Worm (Caenorhabditis elegans) whole organism, L1 larva: Measurements from ENCODE around the gene F58H1.5.
A peak's percentile ranks its signal among the peaks of the same experiment; 100 is the strongest.

ENCODE experiments used
- C34B4.2 ChIP-seq: sonication (generic microtip); optimal IDR thresholded peaks from 2 replicates; lab custom pipeline; 2017; ENCODE audit warnings: mild to moderate bottlenecking, missing genetic modification characterization, missing compliant biosample characterization
- F16B12.6 ChIP-seq: fragments of 150-350 bp; optimal IDR thresholded peaks from 2 replicates; lab custom pipeline; 2014; ENCODE audit warnings: missing biosample characterization, missing genetic modification characterization
- blmp-1 ChIP-seq: fragments of 150-350 bp; optimal IDR thresholded peaks from 2 replicates; lab custom pipeline; 2014; ENCODE audit warnings: missing biosample characterization, missing genetic modification characterization
- ceh-88 ChIP-seq: fragments of 200-800 bp; sonication (Bioruptor generic); IDR thresholded peaks from 2 replicates; pipeline ENCODE4 v1.3.6; 2022; ENCODE audit warnings: missing genetic modification characterization, missing compliant biosample characterization
- ces-1 ChIP-seq: fragments of 150-350 bp; optimal IDR thresholded peaks from 2 replicates; lab custom pipeline; 2014; ENCODE audit warnings: missing biosample characterization, missing genetic modification reagents, missing genetic modification characterization
- dpl-1 ChIP-seq, 3 experiments: fragments of 150-350 bp in 2 of 3; sonication (generic microtip) in 1 of 3; optimal IDR thresholded peaks; 2 replicates each; lab custom pipeline; 2014 to 2017; ENCODE audit warnings: missing biosample characterization in 3 of 3, missing genetic modification characterization in 3 of 3, missing genetic modification reagents in 3 of 3
- efl-1 ChIP-seq, 4 experiments: fragments of 150-350 bp; optimal IDR thresholded peaks in 3 of 4; peaks in 1 of 4; 1 replicate in 1 of 4; 2 replicates in 3 of 4; lab custom pipeline; 2014; ENCODE audit warnings: missing biosample characterization in 2 of 4, missing genetic modification characterization in 2 of 4, missing genetic modification reagents in 2 of 4
- egl-13 ChIP-seq: sonication (generic microtip); optimal IDR thresholded peaks from 2 replicates; lab custom pipeline; 2016; ENCODE audit warnings: missing genotype, missing genetic modification reagents, missing genetic modification characterization, missing compliant biosample characterization
- egl-27 ChIP-seq, 2 experiments: fragments of 150-350 bp in 1 of 2; sonication (generic microtip); optimal IDR thresholded peaks; 3 replicates each; lab custom pipeline; 2017 to 2018; ENCODE audit warnings: missing biosample characterization in 2 of 2, missing genetic modification characterization in 2 of 2, missing genetic modification reagents in 2 of 2
- elt-3 ChIP-seq, 6 experiments: fragments of 150-350 bp in 1 of 6; sonication (generic microtip); optimal IDR thresholded peaks; 2 replicates each; lab custom pipeline; 2017 to 2018; ENCODE audit warnings: missing biosample characterization in 6 of 6, missing genetic modification characterization in 6 of 6, inconsistent platforms in 1 of 6
- ets-5 ChIP-seq: fragments of 200-800 bp; sonication (Bioruptor generic); IDR thresholded peaks from 2 replicates; pipeline ENCODE4 v1.3.6; 2022; ENCODE audit warnings: missing genetic modification characterization, missing compliant biosample characterization
- fkh-4 ChIP-seq: sonication (generic microtip); optimal IDR thresholded peaks from 2 replicates; lab custom pipeline; 2016; ENCODE audit warnings: missing compliant biosample characterization, missing genetic modification characterization, borderline replicate concordance
- fkh-8 ChIP-seq: sonication (generic microtip); optimal IDR thresholded peaks from 2 replicates; lab custom pipeline; 2016; ENCODE audit warnings: mild to moderate bottlenecking, missing genetic modification characterization, missing compliant biosample characterization
- fos-1 ChIP-seq: fragments of 150-350 bp; optimal IDR thresholded peaks from 2 replicates; lab custom pipeline; 2014; ENCODE audit warnings: missing biosample characterization, missing genetic modification characterization
- grh-1 ChIP-seq: fragments of 200-800 bp; sonication (Bioruptor generic); IDR thresholded peaks from 2 replicates; pipeline ENCODE4 v1.3.6; 2022; ENCODE audit warnings: missing genetic modification reagents, missing genetic modification characterization, missing compliant biosample characterization
- hlh-17 ChIP-seq: fragments of 200-800 bp; sonication (Bioruptor generic); optimal IDR thresholded peaks from 2 replicates; lab custom pipeline; 2018; ENCODE audit warnings: missing genetic modification characterization, mild to moderate bottlenecking, missing compliant biosample characterization, moderate library complexity, borderline replicate concordance
- hpl-2 ChIP-seq: fragments of 150-350 bp; optimal IDR thresholded peaks from 2 replicates; lab custom pipeline; 2014; ENCODE audit warnings: missing biosample characterization, missing genetic modification reagents, missing genetic modification characterization
- jun-1 ChIP-seq: fragments of 150-350 bp; optimal IDR thresholded peaks from 2 replicates; lab custom pipeline; 2014; ENCODE audit warnings: missing biosample characterization, missing genetic modification reagents, missing genetic modification characterization
- lir-3 ChIP-seq: sonication (generic microtip); optimal IDR thresholded peaks from 2 replicates; lab custom pipeline; 2016; ENCODE audit warnings: mild to moderate bottlenecking, missing genetic modification characterization, moderate library complexity, missing compliant biosample characterization; ENCODE audit not compliant: poor library complexity
- mep-1 ChIP-seq: fragments of 150-350 bp; optimal IDR thresholded peaks from 2 replicates; lab custom pipeline; 2014; ENCODE audit warnings: missing biosample characterization, missing genetic modification characterization
- nhr-11 ChIP-seq: fragments of 150-350 bp; optimal IDR thresholded peaks from 2 replicates; lab custom pipeline; 2014; ENCODE audit warnings: missing biosample characterization, missing genetic modification characterization
- nhr-19 ChIP-seq: fragments of 200-800 bp; sonication (Bioruptor generic); conservative IDR thresholded peaks from 2 replicates; pipeline ENCODE4 v1.3.6; 2022; ENCODE audit warnings: missing genetic modification characterization, missing compliant biosample characterization
- nhr-20 ChIP-seq: sonication (generic microtip); optimal IDR thresholded peaks from 2 replicates; lab custom pipeline; 2016; ENCODE audit warnings: mild to moderate bottlenecking, missing genetic modification characterization, missing compliant biosample characterization
- nhr-237 ChIP-seq: fragments of 150-350 bp; optimal IDR thresholded peaks from 2 replicates; lab custom pipeline; 2014; ENCODE audit warnings: missing biosample characterization, missing genetic modification characterization
- nhr-28 ChIP-seq: fragments of 150-350 bp; optimal IDR thresholded peaks from 2 replicates; lab custom pipeline; 2014; ENCODE audit warnings: missing biosample characterization, missing genetic modification characterization
- nhr-47 ChIP-seq: sonication (generic microtip); optimal IDR thresholded peaks from 2 replicates; lab custom pipeline; 2016; ENCODE audit warnings: mild to moderate bottlenecking, missing genetic modification characterization, moderate library complexity, missing compliant biosample characterization
- nhr-71 ChIP-seq: sonication (generic microtip); optimal IDR thresholded peaks from 2 replicates; lab custom pipeline; 2016; ENCODE audit warnings: mild to moderate bottlenecking, missing genetic modification characterization, moderate library complexity, missing compliant biosample characterization
- nhr-76 ChIP-seq: sonication (generic microtip); optimal IDR thresholded peaks from 2 replicates; lab custom pipeline; 2017; ENCODE audit warnings: missing biosample characterization, missing genetic modification characterization
- nhr-84 ChIP-seq: sonication (generic microtip); optimal IDR thresholded peaks from 2 replicates; lab custom pipeline; 2017; ENCODE audit warnings: missing biosample characterization, missing genetic modification characterization
- nhr-90 ChIP-seq: sonication (generic microtip); optimal IDR thresholded peaks from 2 replicates; lab custom pipeline; 2016; ENCODE audit warnings: mild to moderate bottlenecking, missing genetic modification characterization, missing compliant biosample characterization; ENCODE audit not compliant: poor library complexity
- pag-3 ChIP-seq: sonication (generic microtip); optimal IDR thresholded peaks from 2 replicates; lab custom pipeline; 2017; ENCODE audit warnings: missing genetic modification characterization, mild to moderate bottlenecking, missing compliant biosample characterization, antibody characterized with exemption, borderline replicate concordance; ENCODE audit not compliant: insufficient read depth
- pqm-1 ChIP-seq: sonication (generic microtip); optimal IDR thresholded peaks from 3 replicates; lab custom pipeline; 2017; ENCODE audit warnings: missing biosample characterization, missing genetic modification characterization
- rnt-1 ChIP-seq: sonication (generic microtip); optimal IDR thresholded peaks from 2 replicates; lab custom pipeline; 2016; ENCODE audit warnings: mild to moderate bottlenecking, missing genetic modification characterization, moderate library complexity, missing compliant biosample characterization
- skn-1 ChIP-seq: fragments of 150-350 bp; optimal IDR thresholded peaks from 2 replicates; lab custom pipeline; 2014; ENCODE audit warnings: missing biosample characterization, missing genetic modification characterization
- snu-23 ChIP-seq: sonication (generic microtip); optimal IDR thresholded peaks from 2 replicates; lab custom pipeline; 2016; ENCODE audit warnings: missing genetic modification characterization, missing compliant biosample characterization
- sox-4 ChIP-seq: sonication (generic microtip); optimal IDR thresholded peaks from 2 replicates; lab custom pipeline; 2016; ENCODE audit warnings: missing genetic modification characterization, missing compliant biosample characterization
- sup-37 ChIP-seq: fragments of 200-800 bp; sonication (Bioruptor generic); optimal IDR thresholded peaks from 2 replicates; lab custom pipeline; 2018; ENCODE audit warnings: mild to moderate bottlenecking, missing genetic modification characterization, missing compliant biosample characterization
- tlp-1 ChIP-seq: fragments of 150-350 bp; optimal IDR thresholded peaks from 2 replicates; lab custom pipeline; 2014; ENCODE audit warnings: missing biosample characterization, missing genetic modification characterization
- unc-30 ChIP-seq: sonication (generic microtip); optimal IDR thresholded peaks from 2 replicates; lab custom pipeline; 2017; ENCODE audit warnings: missing biosample characterization, missing genetic modification characterization
- unc-62 ChIP-seq: fragments of 150-350 bp; optimal IDR thresholded peaks from 2 replicates; lab custom pipeline; 2014; ENCODE audit warnings: missing biosample characterization, missing genetic modification reagents, missing genetic modification characterization
- unc-86 ChIP-seq: sonication (generic microtip); optimal IDR thresholded peaks from 2 replicates; lab custom pipeline; 2016; ENCODE audit warnings: missing genetic modification characterization, missing compliant biosample characterization
- vab-15 ChIP-seq: sonication (generic microtip); optimal IDR thresholded peaks from 2 replicates; lab custom pipeline; 2017; ENCODE audit warnings: missing genotype, mild to moderate bottlenecking, missing genetic modification characterization, missing compliant biosample characterization
- zip-4 ChIP-seq: fragments of 200-800 bp; sonication (Bioruptor generic); optimal IDR thresholded peaks from 2 replicates; lab custom pipeline; 2018; ENCODE audit warnings: mild to moderate bottlenecking, missing genetic modification characterization, moderate library complexity, missing compliant biosample characterization
- ztf-11 ChIP-seq, 2 experiments: sonication (generic microtip); optimal IDR thresholded peaks; 2 replicates each; lab custom pipeline; 2016 to 2017; ENCODE audit warnings: missing genetic modification characterization in 2 of 2, missing biosample characterization in 1 of 2, missing compliant biosample characterization in 1 of 2
- ztf-4 ChIP-seq: fragments of 150-350 bp; optimal IDR thresholded peaks from 2 replicates; lab custom pipeline; 2014; ENCODE audit warnings: missing biosample characterization, missing genetic modification characterization

The F58H1.5 gene

ce11 chrV:11995862-11996261 lies 37.7 kb downstream of the F58H1.5 start, which contains the start of gene C52E4.12:
Gene C52E4.12, plus strand, starts transcription at chrV:11996162.
- TF ChIP-seq pqm-1 (no peak), unc-62 (GFP tag; lab: Kevin White, UChicago) (no peak), sox-4 (no peak), nhr-90 (no peak), fkh-4 (no peak), hpl-2 (no peak), C34B4.2 (tag; lab: Kevin White, UChicago) (no peak), hlh-17 (no peak), ces-1 (no peak), egl-13 (tag; lab: Kevin White, UChicago) (no peak), nhr-47 (tag; lab: Kevin White, UChicago) (no peak), dpl-1 (GFP tag; optimal IDR thresholded peaks at IDR 0.05; lab: Kevin White, UChicago) (no peak), nhr-237 (tag; lab: Kevin White, UChicago) (no peak), nhr-19 (no peak), skn-1 (tag; lab: Kevin White, UChicago) (no peak)

DNA sequence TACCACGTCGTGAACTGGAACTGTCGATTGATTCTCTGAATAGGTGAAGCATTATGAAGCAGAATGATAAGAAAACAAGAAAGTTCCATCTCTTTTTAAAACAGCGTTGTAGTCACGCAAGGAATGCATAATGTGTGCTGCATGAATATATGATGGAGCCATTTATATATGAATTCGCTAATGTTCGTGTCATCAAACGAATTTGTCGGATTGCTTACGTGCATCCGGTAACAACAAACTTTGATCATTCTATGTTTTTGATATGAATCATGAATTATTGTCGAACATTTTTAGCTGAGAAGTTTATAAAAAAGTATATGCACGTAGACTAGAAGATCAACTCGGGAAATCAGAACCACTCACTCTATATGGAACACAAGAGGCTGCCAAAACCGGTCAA lies 39.2 kb downstream of the F58H1.5 start:
- TF ChIP-seq rnt-1 (tag; lab: Kevin White, UChicago) (no peak), tlp-1 (tag; lab: Kevin White, UChicago) (no peak), nhr-20 (no peak), egl-13 (tag; lab: Kevin White, UChicago) (peak; percentile 50)
- TF ChIP-seq, all 84 proteins: peak for 1

DNA sequence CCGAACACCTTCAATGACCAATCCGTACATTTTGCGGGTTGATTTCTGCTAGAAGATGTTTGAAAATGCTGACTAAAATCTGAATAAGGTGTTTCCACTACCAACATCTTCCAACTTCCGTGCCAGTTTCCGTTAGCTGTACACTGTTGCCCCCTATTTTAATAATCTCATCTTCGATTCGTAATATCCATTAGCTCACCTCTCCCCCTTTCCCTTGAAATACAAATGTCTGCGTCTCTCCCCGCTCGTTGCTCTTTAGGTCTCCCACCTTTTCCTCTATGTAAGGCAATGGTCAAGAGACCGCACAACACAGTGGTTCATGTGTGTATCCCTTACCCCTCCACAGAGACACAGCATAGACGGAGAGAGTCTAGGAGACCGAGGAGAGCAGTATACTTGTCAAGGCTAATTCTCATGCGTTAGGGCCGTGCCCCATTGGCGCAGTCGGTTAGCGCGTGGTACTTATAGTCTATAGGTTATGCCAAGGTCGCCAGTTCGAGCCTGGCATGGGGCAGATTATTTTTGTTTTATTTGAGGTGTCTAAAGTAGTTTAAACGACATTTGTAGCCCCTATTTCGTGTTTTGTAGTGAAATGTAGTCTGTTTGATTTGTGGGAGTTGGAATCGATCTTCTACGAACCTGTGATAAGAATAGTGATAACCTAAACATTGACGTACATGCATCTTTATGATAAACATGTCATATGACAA lies 43.7 kb downstream of the F58H1.5 start, which contains the start of gene gcy-33:
TSS of gene gcy-33 (minus strand) at position 51 of the 710 bp plus-strand sequence.
- TF ChIP-seq F16B12.6 (tag; lab: Kevin White, UChicago): peak; percentile 25
- TF ChIP-seq rnt-1 (tag; lab: Kevin White, UChicago): peak; percentile 73
- TF ChIP-seq sup-37 (GFP tag; lab: Kevin White, UChicago): no peak
- TF ChIP-seq pag-3 (tag; lab: Kevin White, UChicago): no peak
- TF ChIP-seq elt-3 (tag; optimal IDR thresholded peaks at IDR 0.05; lab: Kevin White, UChicago): peak in 5 of 6 experiments; percentile 17 to 58 (median 43)
- no peak for TF ChIP-seq ces-1
- peak; percentile 35 for TF ChIP-seq fos-1
- TF ChIP-seq unc-30 (tag; lab: Kevin White, UChicago): no peak
- TF ChIP-seq nhr-11 (tag; lab: Kevin White, UChicago): peak; percentile 33
- TF ChIP-seq nhr-28 (tag; lab: Kevin White, UChicago): no peak
- TF ChIP-seq C34B4.2 (tag; lab: Kevin White, UChicago): no peak
- peak; percentile 92 for TF ChIP-seq nhr-47 (tag; lab: Kevin White, UChicago)
- TF ChIP-seq grh-1 (GFP tag; lab: Robert Waterston, UW): 0 out of 2 replicates have a peak, but pooled peaks have one; percentile 18
- no peak for TF ChIP-seq vab-15 (tag; lab: Kevin White, UChicago)
- no peak for TF ChIP-seq unc-62 (GFP tag; lab: Kevin White, UChicago)
- TF ChIP-seq nhr-76 (tag; lab: Kevin White, UChicago): peak; percentile 24
- peak in 1 of 2 experiments; percentile 81 for TF ChIP-seq ztf-11 (tag; optimal IDR thresholded peaks at IDR 0.05; lab: Kevin White, UChicago)
- peak; percentile 56 for TF ChIP-seq zip-4 (GFP tag; lab: Kevin White, UChicago)
- TF ChIP-seq fkh-8 (tag; lab: Kevin White, UChicago): peak; percentile 69
- TF ChIP-seq egl-13 (tag; lab: Kevin White, UChicago): peak; percentile 87
- TF ChIP-seq sox-4: peak; percentile 71
- TF ChIP-seq nhr-71 (tag; lab: Kevin White, UChicago): peak; percentile 87
- TF ChIP-seq ztf-4 (tag; lab: Kevin White, UChicago): peak; percentile 58
- TF ChIP-seq nhr-84 (tag; lab: Kevin White, UChicago): no peak
- TF ChIP-seq blmp-1: peak; percentile 46
- peak; percentile 31 to 63 (median 60) for TF ChIP-seq dpl-1 (GFP tag; optimal IDR thresholded peaks at IDR 0.05; lab: Kevin White, UChicago)
- peak; percentile 64 to 73 for TF ChIP-seq efl-1 (optimal IDR thresholded peaks at IDR 0.05; lab: Kevin White, UChicago)
- peak; percentile 48 to 97 for TF ChIP-seq efl-1 (GFP tag; optimal IDR thresholded peaks at IDR 0.05 in 1 of 2; lab: Kevin White, UChicago)
- TF ChIP-seq mep-1 (tag; lab: Kevin White, UChicago): peak; percentile 87
- no peak for TF ChIP-seq egl-27 (tag; optimal IDR thresholded peaks at IDR 0.05; lab: Kevin White, UChicago)
- TF ChIP-seq snu-23 (GFP tag; lab: Kevin White, UChicago): peak; percentile 92
- no peak for TF ChIP-seq ets-5 (GFP tag; lab: Robert Waterston, UW)
- no peak for TF ChIP-seq hlh-17
- TF ChIP-seq nhr-237 (tag; lab: Kevin White, UChicago): peak; percentile 58
- 0 out of 2 replicates have a peak, but pooled peaks have one; percentile 30 for TF ChIP-seq ceh-88 (GFP tag; lab: Robert Waterston, UW)
- peak; percentile 84 for TF ChIP-seq unc-86 (tag; lab: Kevin White, UChicago)
- peak; percentile 56 for TF ChIP-seq lir-3 (tag; lab: Kevin White, UChicago)
- peak; percentile 94 for TF ChIP-seq nhr-20
- TF ChIP-seq jun-1 (tag; lab: Kevin White, UChicago): peak; percentile 68
